Fruit fly (Drosophila melanogaster): Measurements from ENCODE around the gene CG4408.
A peak's percentile ranks its signal among the peaks of the same experiment; 100 is the strongest.

Gene CG4408

dm6 chr3R:23345057-23345776 lies 18.2 kb downstream of the CG4408 start (continued):
- TF ChIP-seq Bteb2 (GFP tag; optimal IDR thresholded peaks at IDR 0.05) = no peak
- peak; percentile 35 for TF ChIP-seq CG30403 (GFP tag; optimal IDR thresholded peaks at IDR 0.05)
- TF ChIP-seq MTF-1 (GFP tag; optimal IDR thresholded peaks at IDR 0.05; ENCODE audit: borderline replicate concordance) = no peak
- TF ChIP-seq zfh1 (GFP tag; IDR thresholded peaks at IDR 0.05) = 0 out of 3 replicates have a peak, but pooled peaks have one; percentile 35
- TF ChIP-seq Deaf1 (tag; optimal IDR thresholded peaks at IDR 0.05) = peak; percentile 52
- TF ChIP-seq CG12391 (tag; optimal IDR thresholded peaks at IDR 0.05) = peak; percentile 67
- no peak for TF ChIP-seq CG15073 (GFP tag; optimal IDR thresholded peaks at IDR 0.05)
- TF ChIP-seq CG4360 (GFP tag; IDR thresholded peaks at IDR 0.05) = 0 out of 2 replicates have a peak, but pooled peaks have one; percentile 33
- TF ChIP-seq bcd (GFP tag; optimal IDR thresholded peaks at IDR 0.05) = peak; percentile 47
- TF ChIP-seq peb (GFP tag; IDR thresholded peaks at IDR 0.05) = no peak
- TF ChIP-seq lilli (GFP tag; optimal IDR thresholded peaks at IDR 0.05) = peak; percentile 3
- TF ChIP-seq hbn (GFP tag; IDR thresholded peaks at IDR 0.05; ENCODE audit: partially characterized antibody) = no peak
- TF ChIP-seq CG8388 (GFP tag; optimal IDR thresholded peaks at IDR 0.05) = peak; percentile 56
- no peak for TF ChIP-seq CG12744 (GFP tag; optimal IDR thresholded peaks at IDR 0.05)
- peak; percentile 11 for TF ChIP-seq Asciz (GFP tag; optimal IDR thresholded peaks at IDR 0.05)
- peak; percentile 36 for TF ChIP-seq Sox100B (GFP tag; optimal IDR thresholded peaks at IDR 0.05)
- TF ChIP-seq gce (GFP tag; IDR thresholded peaks at IDR 0.05) = no peak; the same call in 2 of the 3 replicates
- no peak for TF ChIP-seq danr (GFP tag; IDR thresholded peaks at IDR 0.05)
- no peak for TF ChIP-seq pho (GFP tag; optimal IDR thresholded peaks at IDR 0.05)
- TF ChIP-seq D19A (tag; optimal IDR thresholded peaks at IDR 0.05) = peak; percentile 61
- TF ChIP-seq Ssrp (tag; optimal IDR thresholded peaks at IDR 0.05) = peak; percentile 26
- no peak for TF ChIP-seq al (GFP tag; IDR thresholded peaks at IDR 0.05)
- no peak for TF ChIP-seq HmgD (GFP tag; optimal IDR thresholded peaks at IDR 0.05)
- TF ChIP-seq CG11696 (GFP tag; IDR thresholded peaks at IDR 0.05) = no peak
- TF ChIP-seq CG11085 (GFP tag; IDR thresholded peaks at IDR 0.05) = no peak
- peak; percentile 40 for TF ChIP-seq CG17328 (GFP tag; IDR thresholded peaks at IDR 0.05)
- TF ChIP-seq ftz-f1 (GFP tag; optimal IDR thresholded peaks at IDR 0.05) = no peak
- TF ChIP-seq pzg (GFP tag; optimal IDR thresholded peaks at IDR 0.05) = no peak
- no peak for TF ChIP-seq CG7963 (GFP tag; IDR thresholded peaks at IDR 0.05; ENCODE audit: partially characterized antibody)
- TF ChIP-seq CG7271 (tag; optimal IDR thresholded peaks at IDR 0.05) = peak; percentile 55
- no peak for TF ChIP-seq CG7928 (GFP tag; optimal IDR thresholded peaks at IDR 0.05)
- peak; percentile 46 for TF ChIP-seq croc (GFP tag; conservative IDR thresholded peaks at IDR 0.05)
- peak; percentile 79 for TF ChIP-seq CG10267 (tag; optimal IDR thresholded peaks at IDR 0.05)
- no peak for TF ChIP-seq zen2 (GFP tag; IDR thresholded peaks at IDR 0.05; ENCODE audit: partially characterized antibody)
- TF ChIP-seq Atf-2 (GFP tag; optimal IDR thresholded peaks at IDR 0.05) = no peak
- TF ChIP-seq CG11695 (GFP tag; IDR thresholded peaks at IDR 0.05) = 0 out of 3 replicates have a peak, but pooled peaks have one; percentile 26
- TF ChIP-seq ci (GFP tag; IDR thresholded peaks at IDR 0.05) = no peak
- 0 out of 2 replicates have a peak, but pooled peaks have one; percentile 7 for TF ChIP-seq CG10959 (GFP tag; IDR thresholded peaks at IDR 0.05)
- TF ChIP-seq CG6254 (GFP tag; optimal IDR thresholded peaks at IDR 0.05) = peak; percentile 2
- TF ChIP-seq E2f2 (GFP tag; IDR thresholded peaks at IDR 0.05) = peak; percentile 24; the same call in 1 of the 2 replicates
- peak; percentile 96 for TF ChIP-seq grn (GFP tag; optimal IDR thresholded peaks at IDR 0.05)
- no peak for TF ChIP-seq CG3281 (GFP tag; optimal IDR thresholded peaks at IDR 0.05)
- no peak for TF ChIP-seq CG11093 (GFP tag; IDR thresholded peaks at IDR 0.05)
- TF ChIP-seq CG1602 (GFP tag; optimal IDR thresholded peaks at IDR 0.05) = peak; percentile 27
- no peak for TF ChIP-seq CG18619 (GFP tag; optimal IDR thresholded peaks at IDR 0.05)
- TF ChIP-seq ac (GFP tag; optimal IDR thresholded peaks at IDR 0.05) = no peak
- peak; percentile 51; the same call in 1 of the 2 replicates for TF ChIP-seq CG4404 (GFP tag; IDR thresholded peaks at IDR 0.05)
- no peak for TF ChIP-seq ab (GFP tag; optimal IDR thresholded peaks at IDR 0.05)
- TF ChIP-seq CG8765 (GFP tag; IDR thresholded peaks at IDR 0.05) = peak; percentile 9; the same call in 1 of the 2 replicates
- no peak for TF ChIP-seq Doc3 (GFP tag; IDR thresholded peaks at IDR 0.05; ENCODE audit: partially characterized antibody)

All from whole organism, embryonic.